Worm (Caenorhabditis elegans): ENCODE measurements around the gene T16G1.2.

- TF ChIP-seq sea-2 (GFP tag; IDR thresholded peaks at IDR 0.05) (no peak), let-526 (GFP tag; IDR thresholded peaks at IDR 0.05) (no peak), unc-62 (GFP tag; optimal IDR thresholded peaks at IDR 0.05) (no peak), F10E7.11 (tag; optimal IDR thresholded peaks at IDR 0.05) (no peak), nhr-27 (tag; optimal IDR thresholded peaks at IDR 0.05) (no peak), zfh-2 (GFP tag; conservative IDR thresholded peaks at IDR 0.05) (no peak), lin-54 (GFP tag; optimal IDR thresholded peaks at IDR 0.05) (no peak), mcd-1 (GFP tag; IDR thresholded peaks at IDR 0.05) (no peak)
These were observed 5.7 kb downstream of the T16G1.2 start, which contains the start of gene T16G1.7 for ce11 chrV:12934976-12935375.

Data from whole organism, young adult.